Worm (Caenorhabditis elegans): ENCODE data around the gene pab-2.
A peak's percentile ranks its signal among the peaks of the same experiment; 100 is the strongest.

Gene pab-2

ce11 chrX:13507233-13507632, 20.0 kb downstream of the pab-2 start, which contains the start of gene H06A10.1:
H06A10.1 (plus strand) TSS chrX:13507533.
- no peak for TF ChIP-seq W03F9.2 (tag; optimal IDR thresholded peaks at IDR 0.05)
- TF ChIP-seq him-1 (tag; optimal IDR thresholded peaks at IDR 0.05): no peak
- TF ChIP-seq dao-5 (tag; optimal IDR thresholded peaks at IDR 0.05): no peak

DNA sequence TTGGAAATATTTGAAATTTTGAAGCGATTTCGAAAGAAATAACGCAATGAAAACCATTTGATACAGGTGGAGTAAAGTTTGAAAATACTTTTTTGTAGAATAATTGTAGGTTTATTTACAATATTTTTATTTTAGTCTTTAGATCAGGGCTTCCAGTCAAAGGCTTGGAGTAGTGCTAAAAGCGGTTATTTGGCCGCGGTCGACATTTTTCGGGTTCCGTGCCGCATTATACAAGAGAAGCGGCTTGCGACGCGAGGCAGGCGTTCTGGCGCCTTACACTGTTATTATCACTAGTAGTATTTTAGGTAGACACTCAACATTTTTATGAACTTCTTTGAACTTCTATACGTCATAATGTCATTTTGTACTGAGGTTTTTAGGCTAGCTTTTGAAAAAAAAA, 20.7 kb downstream of the pab-2 start:
- TF ChIP-seq dao-5 (tag; optimal IDR thresholded peaks at IDR 0.05) (no peak), W03F9.2 (tag; optimal IDR thresholded peaks at IDR 0.05) (no peak), him-1 (tag; optimal IDR thresholded peaks at IDR 0.05) (no peak)

ce11 chrX:13506043-13506442, 21.2 kb downstream of the pab-2 start:
- TF ChIP-seq W03F9.2 (tag; optimal IDR thresholded peaks at IDR 0.05): no peak
- TF ChIP-seq dao-5 (tag; optimal IDR thresholded peaks at IDR 0.05): no peak
- TF ChIP-seq him-1 (tag; optimal IDR thresholded peaks at IDR 0.05): no peak

DNA sequence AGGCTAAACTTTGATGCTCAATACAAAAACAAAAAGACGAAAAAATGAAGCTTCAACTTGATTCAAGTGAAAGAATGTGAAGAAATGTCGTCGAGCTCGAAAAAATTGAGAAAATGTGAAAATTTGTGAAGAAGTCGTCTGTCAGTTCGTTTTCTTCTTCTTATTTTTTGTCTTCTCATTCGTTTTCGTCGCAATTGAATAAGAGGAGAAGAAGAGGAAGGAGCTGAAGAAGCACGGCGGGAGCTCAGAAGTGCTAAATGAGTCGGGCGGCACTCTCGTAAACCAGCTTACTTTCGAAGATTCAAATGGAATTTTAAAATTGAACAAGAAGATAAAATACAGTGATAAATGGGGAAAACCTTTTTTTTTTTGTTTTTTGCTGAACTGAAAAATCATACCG, 22.0 kb downstream of the pab-2 start:
- TF ChIP-seq him-1 (tag; optimal IDR thresholded peaks at IDR 0.05) (no peak), W03F9.2 (tag; optimal IDR thresholded peaks at IDR 0.05) (no peak), dao-5 (tag; optimal IDR thresholded peaks at IDR 0.05) (no peak)

- TF ChIP-seq W03F9.2 (tag; optimal IDR thresholded peaks at IDR 0.05) (no peak), him-1 (tag; optimal IDR thresholded peaks at IDR 0.05) (no peak), dao-5 (tag; optimal IDR thresholded peaks at IDR 0.05) (no peak)
Observed at ce11 chrX:13503839-13504238, 23.4 kb downstream of the pab-2 start.

DNA sequence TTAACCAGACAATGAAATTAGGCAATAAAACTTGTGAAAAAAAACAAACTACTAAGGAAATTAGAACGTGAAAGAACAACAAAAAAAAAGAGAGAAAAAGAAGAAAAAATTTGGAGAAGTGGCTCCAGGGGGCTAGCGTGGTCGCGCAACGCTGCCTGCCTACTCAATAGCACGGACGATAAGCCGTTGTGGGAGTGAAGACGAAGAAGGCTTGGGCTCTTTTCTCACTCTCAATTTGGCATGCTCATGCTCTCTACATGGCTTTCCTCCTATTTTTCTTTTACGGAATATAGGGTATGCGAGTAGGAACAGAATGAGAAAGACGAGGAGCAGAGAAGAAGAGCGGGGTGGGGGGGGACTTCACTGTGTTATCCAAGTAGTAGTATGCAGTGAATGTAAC, 24.9 kb downstream of the pab-2 start:
- TF ChIP-seq him-1 (tag; optimal IDR thresholded peaks at IDR 0.05) (peak; percentile 85), W03F9.2 (tag; optimal IDR thresholded peaks at IDR 0.05) (no peak)

ce11 chrX:13500568-13500967, 26.6 kb downstream of the pab-2 start, which contains the start of gene sad-1:
sad-1 (minus strand) TSS chrX:13500668.
- TF ChIP-seq him-1 (tag; optimal IDR thresholded peaks at IDR 0.05) (no peak), dao-5 (tag; optimal IDR thresholded peaks at IDR 0.05) (no peak), W03F9.2 (tag; optimal IDR thresholded peaks at IDR 0.05) (no peak)

DNA sequence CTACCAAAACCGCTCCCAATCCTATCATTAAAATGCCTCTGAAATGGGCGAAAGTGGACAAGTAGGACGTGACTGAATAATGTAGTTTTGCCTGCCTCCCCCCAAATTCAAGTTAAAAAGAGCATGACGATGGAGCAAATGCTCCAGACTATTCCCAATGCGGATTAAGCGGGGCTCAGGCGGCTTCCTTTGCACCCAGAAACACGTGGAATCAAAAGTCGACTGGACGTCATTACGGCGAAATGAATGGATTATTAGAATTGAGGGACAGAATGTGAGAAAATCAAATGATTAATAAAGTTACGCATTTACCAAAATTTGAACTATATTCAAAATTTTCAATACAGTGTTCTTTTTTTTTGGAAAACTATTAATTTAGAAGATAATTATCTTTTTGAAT, 27.3 kb downstream of the pab-2 start:
- TF ChIP-seq him-1 (tag; optimal IDR thresholded peaks at IDR 0.05): no peak
- TF ChIP-seq W03F9.2 (tag; optimal IDR thresholded peaks at IDR 0.05): no peak
- no peak for TF ChIP-seq dao-5 (tag; optimal IDR thresholded peaks at IDR 0.05)

DNA sequence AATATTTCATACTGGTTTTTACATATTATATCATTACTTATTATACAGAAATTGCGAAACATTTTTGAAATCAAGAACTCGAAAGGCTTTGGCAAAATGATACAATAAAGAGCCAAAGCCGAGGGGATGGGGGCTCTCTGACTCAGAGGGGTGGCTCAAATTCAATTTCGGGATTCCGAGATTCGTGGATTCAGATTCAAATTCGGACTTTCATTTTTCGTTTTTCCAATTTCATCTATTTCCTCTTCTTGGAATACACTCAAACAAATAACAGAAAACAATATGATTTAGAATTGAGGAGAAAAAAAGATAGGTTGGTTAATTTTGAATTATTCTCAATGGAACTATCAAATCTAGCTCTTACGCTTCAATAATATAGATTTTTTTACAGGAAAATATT, 28.1 kb downstream of the pab-2 start:
- no peak for TF ChIP-seq dao-5 (tag; optimal IDR thresholded peaks at IDR 0.05)
- no peak for TF ChIP-seq W03F9.2 (tag; optimal IDR thresholded peaks at IDR 0.05)
- TF ChIP-seq him-1 (tag; optimal IDR thresholded peaks at IDR 0.05): no peak

ce11 chrX:13493762-13494161, 33.5 kb downstream of the pab-2 start:
- peak; percentile 17 for TF ChIP-seq him-1 (tag; optimal IDR thresholded peaks at IDR 0.05)
- TF ChIP-seq W03F9.2 (tag; optimal IDR thresholded peaks at IDR 0.05): no peak

DNA sequence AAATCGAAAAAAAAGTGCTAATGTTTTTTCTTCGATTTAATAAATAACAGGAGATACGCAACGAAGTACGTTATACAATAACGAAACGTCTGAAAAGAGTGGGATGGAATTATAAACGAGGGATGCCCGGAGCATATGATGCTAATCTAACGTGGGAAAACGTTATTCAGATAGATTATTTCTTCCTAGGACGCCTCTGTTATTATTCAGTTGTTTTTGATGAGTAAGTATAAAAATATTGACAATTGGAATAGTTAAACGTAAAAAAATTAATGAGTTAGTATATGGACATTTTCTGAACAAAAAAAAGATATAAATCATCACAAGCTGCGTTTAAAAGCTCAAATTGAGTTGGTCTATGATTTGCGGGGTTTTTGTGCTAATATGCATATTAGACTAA, 42.4 kb downstream of the pab-2 start, which contains the start of gene srd-51:
TSS of gene srd-51 (minus strand) at position 101 of the 400 bp plus-strand sequence.
- TF ChIP-seq W03F9.2 (tag; optimal IDR thresholded peaks at IDR 0.05) (no peak), dao-5 (tag; optimal IDR thresholded peaks at IDR 0.05) (no peak), him-1 (tag; optimal IDR thresholded peaks at IDR 0.05) (no peak)

DNA sequence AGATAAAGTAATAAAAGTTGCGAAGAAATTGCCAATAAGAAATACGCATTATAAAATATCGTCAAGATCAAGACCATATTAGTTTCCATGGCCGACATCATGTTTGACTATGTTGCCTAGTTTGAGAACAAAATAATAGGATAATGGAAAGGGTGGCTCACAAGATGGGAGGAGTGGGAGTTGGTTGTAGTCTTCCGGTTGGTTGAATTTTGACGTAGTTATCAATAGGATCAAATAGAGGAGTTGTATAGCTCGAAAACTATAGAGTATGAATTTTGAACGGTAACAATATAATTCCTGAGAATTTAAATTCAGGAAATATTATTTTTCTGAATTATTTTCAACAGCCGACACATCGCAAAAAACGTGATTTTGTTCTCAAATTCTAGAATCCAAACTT, 45.5 kb downstream of the pab-2 start, which contains the start of gene srd-50:
TSS of gene srd-50 (minus strand) at position 101 of the 400 bp plus-strand sequence.
- no peak for TF ChIP-seq W03F9.2 (tag; optimal IDR thresholded peaks at IDR 0.05)
- TF ChIP-seq him-1 (tag; optimal IDR thresholded peaks at IDR 0.05): no peak
- no peak for TF ChIP-seq dao-5 (tag; optimal IDR thresholded peaks at IDR 0.05)

ce11 chrX:13477356-13477755, 49.9 kb downstream of the pab-2 start, which contains the start of gene efn-3:
efn-3 (minus strand) TSS chrX:13477456.
- no peak for TF ChIP-seq dao-5 (tag; optimal IDR thresholded peaks at IDR 0.05)
- TF ChIP-seq W03F9.2 (tag; optimal IDR thresholded peaks at IDR 0.05): no peak
- TF ChIP-seq him-1 (tag; optimal IDR thresholded peaks at IDR 0.05): no peak
